Worm (Caenorhabditis elegans): Measurements from ENCODE around the gene C35D10.17.

C35D10.17 gene

ce11 chrIII:4912317-4912716 is 45.5 kb downstream of the C35D10.17 start, which contains the start of the genes F26F4.9 and cee-1:
F26F4.9 (minus strand) TSS chrIII:4912521.
cee-1 (plus strand) TSS chrIII:4912699.
- peak; percentile 85 for TF ChIP-seq ceh-31 (tag; optimal IDR thresholded peaks at IDR 0.05)
- TF ChIP-seq elt-2 (tag; optimal IDR thresholded peaks at IDR 0.05) = no peak
- TF ChIP-seq ceh-22 (tag; optimal IDR thresholded peaks at IDR 0.05) = no peak
- TF ChIP-seq sdc-2 (tag; optimal IDR thresholded peaks at IDR 0.05) = no peak
- no peak for TF ChIP-seq fkh-10 (GFP tag; optimal IDR thresholded peaks at IDR 0.05)
- TF ChIP-seq T23F11.4 (GFP tag; optimal IDR thresholded peaks at IDR 0.05) = no peak
- no peak for TF ChIP-seq ama-1 (optimal IDR thresholded peaks at IDR 0.05)
- TF ChIP-seq nhr-11 (tag; optimal IDR thresholded peaks at IDR 0.05) = no peak
- TF ChIP-seq K09A11.1 (tag; optimal IDR thresholded peaks at IDR 0.05; ENCODE audit: insufficient read depth) = no peak
- no peak for TF ChIP-seq F13H6.1 (tag; optimal IDR thresholded peaks at IDR 0.05)
- peak; percentile 7 for TF ChIP-seq rnt-1 (tag; optimal IDR thresholded peaks at IDR 0.05)
- peak; percentile 39 for TF ChIP-seq lim-6 (tag; optimal IDR thresholded peaks at IDR 0.05)
- no peak for TF ChIP-seq che-1 (tag; optimal IDR thresholded peaks at IDR 0.05)
- no peak for TF ChIP-seq ceh-14 (tag; optimal IDR thresholded peaks at IDR 0.05)
- no peak for TF ChIP-seq dmd-4 (tag; optimal IDR thresholded peaks at IDR 0.05; ENCODE audit: borderline replicate concordance)
- TF ChIP-seq unc-55 (GFP tag; optimal IDR thresholded peaks at IDR 0.05) = peak; percentile 30
- no peak for TF ChIP-seq lin-11 (tag; optimal IDR thresholded peaks at IDR 0.05)
- peak; percentile 38 for TF ChIP-seq ceh-18 (tag; optimal IDR thresholded peaks at IDR 0.05)
- no peak for TF ChIP-seq hlh-15 (tag; optimal IDR thresholded peaks at IDR 0.05)
- peak; percentile 71 for TF ChIP-seq tbx-7 (tag; optimal IDR thresholded peaks at IDR 0.05)
- no peak for TF ChIP-seq tbx-2 (tag; optimal IDR thresholded peaks at IDR 0.05)
- no peak for TF ChIP-seq C38D4.7 (GFP tag; optimal IDR thresholded peaks at IDR 0.05)
- TF ChIP-seq Y22D7AL.16 (tag; optimal IDR thresholded peaks at IDR 0.05) = no peak
- no peak for TF ChIP-seq npax-4 (tag; optimal IDR thresholded peaks at IDR 0.05)
- TF ChIP-seq madf-2 (tag; optimal IDR thresholded peaks at IDR 0.05) = no peak
- TF ChIP-seq ceh-48 (tag; optimal IDR thresholded peaks at IDR 0.05) = no peak
- TF ChIP-seq gmeb-2 (tag; optimal IDR thresholded peaks at IDR 0.05) = no peak
- TF ChIP-seq hlh-13 (GFP tag; optimal IDR thresholded peaks at IDR 0.05) = no peak
- peak; percentile 2 for TF ChIP-seq fax-1 (tag; optimal IDR thresholded peaks at IDR 0.05)
- TF ChIP-seq ceh-30 (tag; optimal IDR thresholded peaks at IDR 0.05) = no peak
- no peak for TF ChIP-seq pax-1 (tag; optimal IDR thresholded peaks at IDR 0.05)
- no peak for TF ChIP-seq unc-3 (GFP tag; conservative IDR thresholded peaks at IDR 0.05)
- TF ChIP-seq unc-3 (tag; optimal IDR thresholded peaks at IDR 0.05) = no peak
- peak; percentile 25 for TF ChIP-seq ref-2 (tag; optimal IDR thresholded peaks at IDR 0.05)
- TF ChIP-seq ets-4 (tag; optimal IDR thresholded peaks at IDR 0.05) = peak; percentile 75
- no peak for TF ChIP-seq nhr-232 (tag; optimal IDR thresholded peaks at IDR 0.05)
- TF ChIP-seq ceh-34 (tag; optimal IDR thresholded peaks at IDR 0.05) = no peak
- TF ChIP-seq unc-86 (tag; optimal IDR thresholded peaks at IDR 0.05) = no peak
- TF ChIP-seq dve-1 (tag; optimal IDR thresholded peaks at IDR 0.05) = no peak
- peak; percentile 85 for TF ChIP-seq C08G9.2 (tag; optimal IDR thresholded peaks at IDR 0.05)
- TF ChIP-seq ceh-24 (tag; optimal IDR thresholded peaks at IDR 0.05) = no peak
- TF ChIP-seq ceh-6 (GFP tag; optimal IDR thresholded peaks at IDR 0.05) = no peak
- no peak for TF ChIP-seq pqm-1 (tag; optimal IDR thresholded peaks at IDR 0.05)
- TF ChIP-seq sox-2 (GFP tag; IDR thresholded peaks at IDR 0.05) = no peak
- TF ChIP-seq ttx-3 (tag; optimal IDR thresholded peaks at IDR 0.05) = no peak
- TF ChIP-seq sox-4 (tag; optimal IDR thresholded peaks at IDR 0.05) = no peak
- TF ChIP-seq zip-5 (tag; optimal IDR thresholded peaks at IDR 0.05) = peak; percentile 52
- no peak for TF ChIP-seq fkh-6 (tag; optimal IDR thresholded peaks at IDR 0.05)
- no peak for TF ChIP-seq pha-2 (tag; optimal IDR thresholded peaks at IDR 0.05)
- TF ChIP-seq hlh-8 (tag; optimal IDR thresholded peaks at IDR 0.05) = peak; percentile 72
- TF ChIP-seq syd-9 (tag; optimal IDR thresholded peaks at IDR 0.05) = no peak
- no peak for TF ChIP-seq hlh-30 (tag; optimal IDR thresholded peaks at IDR 0.05; ENCODE audit: insufficient read depth)
- TF ChIP-seq ahr-1 (tag; optimal IDR thresholded peaks at IDR 0.05) = no peak
- peak; percentile 71 for TF ChIP-seq ceh-2 (tag; optimal IDR thresholded peaks at IDR 0.05)
- peak; percentile 13 for TF ChIP-seq ztf-16 (tag; optimal IDR thresholded peaks at IDR 0.05)
